Fruit fly (Drosophila melanogaster) whole organism, embryonic: ENCODE data around the gene caz.
A peak's percentile ranks its signal among the peaks of the same experiment; 100 is the strongest.

ENCODE experiments used
- Antp ChIP-seq: fragments of 200-800 bp; sonication (Bioruptor generic); optimal IDR thresholded peaks from 3 replicates; lab custom pipeline; 2016; ENCODE audit warnings: missing biosample characterization, missing genetic modification characterization
- CG10979 ChIP-seq: fragments of 200-800 bp; sonication (Bioruptor generic); optimal IDR thresholded peaks from 2 replicates; lab custom pipeline; 2018; ENCODE audit warnings: missing biosample characterization, mild to moderate bottlenecking, missing genetic modification characterization, moderate library complexity
- CG12071 ChIP-seq: fragments of 200-800 bp; sonication (Bioruptor generic); optimal IDR thresholded peaks from 3 replicates; lab custom pipeline; 2018; ENCODE audit warnings: missing biosample characterization, mild to moderate bottlenecking, missing genetic modification characterization
- CG12391 ChIP-seq: fragments of 200-800 bp; sonication (Bioruptor generic); optimal IDR thresholded peaks from 3 replicates; lab custom pipeline; 2018; ENCODE audit warnings: missing biosample characterization, mild to moderate bottlenecking, missing genetic modification characterization, moderate library complexity
- CG14050 ChIP-seq: fragments of 200-800 bp; sonication (Bioruptor generic); IDR thresholded peaks from 3 replicates; pipeline ENCODE4 v1.3.6; 2022; ENCODE audit warnings: missing biosample characterization, missing genetic modification characterization
- CG14667 ChIP-seq: fragments of 200-800 bp; sonication (Bioruptor generic); IDR thresholded peaks from 2 replicates; pipeline ENCODE4 v1.3.6; 2022; ENCODE audit warnings: missing biosample characterization, missing genetic modification characterization
- CG14860 ChIP-seq: fragments of 200-800 bp; sonication (Bioruptor generic); IDR thresholded peaks from 3 replicates; pipeline ENCODE4 v1.3.6; 2022; ENCODE audit warnings: missing biosample characterization, missing genetic modification characterization; ENCODE audit not compliant: partially characterized antibody
- CG15011 ChIP-seq: fragments of 200-800 bp; sonication (Bioruptor generic); optimal IDR thresholded peaks from 3 replicates; lab custom pipeline; 2018; ENCODE audit warnings: missing biosample characterization, mild to moderate bottlenecking, missing genetic modification characterization
- CG1792 ChIP-seq: fragments of 200-800 bp; sonication (Bioruptor generic); optimal IDR thresholded peaks from 2 replicates; lab custom pipeline; 2016; ENCODE audit warnings: missing biosample characterization, missing genetic modification characterization
- CG1832 ChIP-seq: fragments of 200-800 bp; sonication (Bioruptor generic); optimal IDR thresholded peaks from 2 replicates; lab custom pipeline; 2017; ENCODE audit warnings: missing biosample characterization, mild to moderate bottlenecking, missing genetic modification characterization, inconsistent platforms
- CG2202 ChIP-seq: fragments of 200-800 bp; sonication (Bioruptor generic); optimal IDR thresholded peaks from 2 replicates; lab custom pipeline; 2018; ENCODE audit warnings: missing biosample characterization, mild to moderate bottlenecking, missing genetic modification characterization
- CG2678 ChIP-seq: fragments of 200-800 bp; sonication (Bioruptor generic); optimal IDR thresholded peaks from 3 replicates; lab custom pipeline; 2019; ENCODE audit warnings: missing biosample characterization, mild to moderate bottlenecking, missing genetic modification characterization, moderate library complexity
- CG2889 ChIP-seq: fragments of 200-800 bp; sonication (Bioruptor generic); IDR thresholded peaks from 3 replicates; pipeline ENCODE4 v1.3.6; 2022; ENCODE audit warnings: missing biosample characterization, missing genetic modification characterization
- CG3281 ChIP-seq: fragments of 200-800 bp; sonication (Bioruptor generic); optimal IDR thresholded peaks from 3 replicates; lab custom pipeline; 2017; ENCODE audit warnings: missing biosample characterization, mild to moderate bottlenecking, missing genetic modification characterization
- CG3995 ChIP-seq: fragments of 200-800 bp; sonication (Bioruptor generic); optimal IDR thresholded peaks from 3 replicates; lab custom pipeline; 2016; ENCODE audit warnings: missing biosample characterization, missing genetic modification characterization
- CG5245 ChIP-seq: fragments of 200-800 bp; sonication (Bioruptor generic); optimal IDR thresholded peaks from 3 replicates; lab custom pipeline; 2016; ENCODE audit warnings: missing biosample characterization, missing genetic modification characterization
- CG6272 ChIP-seq: fragments of 200-800 bp; sonication (Bioruptor generic); IDR thresholded peaks from 2 replicates; pipeline ENCODE4 v1.3.6; 2022; ENCODE audit warnings: missing biosample characterization, missing genetic modification characterization
- CG6854 ChIP-seq: fragments of 200-800 bp; sonication (Bioruptor generic); optimal IDR thresholded peaks from 3 replicates; lab custom pipeline; 2017; ENCODE audit warnings: missing biosample characterization, mild to moderate bottlenecking, missing genetic modification characterization
- CG7786 ChIP-seq: fragments of 200-800 bp; sonication (Bioruptor generic); optimal IDR thresholded peaks from 2 replicates; lab custom pipeline; 2016; ENCODE audit warnings: missing biosample characterization, missing genetic modification characterization
- CG7987 ChIP-seq: fragments of 200-800 bp; sonication (Bioruptor generic); optimal IDR thresholded peaks from 2 replicates; lab custom pipeline; 2018; ENCODE audit warnings: missing biosample characterization, mild to moderate bottlenecking, missing genetic modification characterization, moderate library complexity
- Chrac-16 ChIP-seq: fragments of 200-800 bp; sonication (Bioruptor generic); optimal IDR thresholded peaks from 3 replicates; lab custom pipeline; 2016; ENCODE audit warnings: missing biosample characterization, missing genetic modification characterization
- CrebB ChIP-seq: fragments of 200-800 bp; sonication (Bioruptor generic); optimal IDR thresholded peaks from 3 replicates; lab custom pipeline; 2018; ENCODE audit warnings: missing biosample characterization, mild to moderate bottlenecking, missing genetic modification characterization
- Dek ChIP-seq: fragments of 200-800 bp; sonication (Bioruptor generic); optimal IDR thresholded peaks from 3 replicates; lab custom pipeline; 2019; ENCODE audit warnings: missing biosample characterization, mild to moderate bottlenecking, missing genetic modification characterization, moderate library complexity
- E2f1 ChIP-seq: fragments of 200-800 bp; sonication (Bioruptor generic); IDR thresholded peaks from 2 replicates; pipeline ENCODE4 v1.3.6; 2022; ENCODE audit warnings: missing biosample characterization, missing genetic modification characterization
- Fer1 ChIP-seq: fragments of 200-800 bp; sonication (Bioruptor generic); optimal IDR thresholded peaks from 2 replicates; lab custom pipeline; 2017; ENCODE audit warnings: missing biosample characterization, mild to moderate bottlenecking, missing genetic modification characterization
- Hand ChIP-seq: fragments of 200-800 bp; sonication (Bioruptor generic); optimal IDR thresholded peaks from 2 replicates; lab custom pipeline; 2017; ENCODE audit warnings: mild to moderate bottlenecking, missing biosample characterization, missing genetic modification reagents, missing genetic modification characterization
- HmgZ ChIP-seq: fragments of 200-800 bp; sonication (Bioruptor generic); optimal IDR thresholded peaks from 2 replicates; lab custom pipeline; 2018; ENCODE audit warnings: missing biosample characterization, mild to moderate bottlenecking, missing genetic modification characterization
- Hr78 ChIP-seq, 2 experiments: fragments of 200-800 bp in 1 of 2; fragments of >200 bp in 1 of 2; sonication (Bioruptor generic) in 1 of 2; optimal IDR thresholded peaks; 2 replicates each; lab custom pipeline; 2017 to 2019; ENCODE audit warnings: missing biosample characterization in 2 of 2, missing genetic modification characterization in 2 of 2, mild to moderate bottlenecking in 1 of 2, moderate library complexity in 1 of 2
- Hsf ChIP-seq: fragments of 200-800 bp; sonication (Bioruptor generic); optimal IDR thresholded peaks from 3 replicates; lab custom pipeline; 2016; ENCODE audit warnings: missing biosample characterization, missing genetic modification characterization
- Nf-YC ChIP-seq: fragments of 200-800 bp; optimal IDR thresholded peaks from 3 replicates; lab custom pipeline; 2019; ENCODE audit warnings: missing biosample characterization, mild to moderate bottlenecking, missing genetic modification characterization, moderate library complexity
- Optix ChIP-seq: fragments of 200-800 bp; sonication (Bioruptor generic); IDR thresholded peaks from 3 replicates; pipeline ENCODE4 v1.3.6; 2022; ENCODE audit warnings: missing biosample characterization, missing genetic modification characterization
- ap ChIP-seq: fragments of 200-800 bp; sonication (Bioruptor generic); IDR thresholded peaks from 2 replicates; pipeline ENCODE4 v1.3.6; 2022; ENCODE audit warnings: missing biosample characterization, missing genetic modification characterization
- ato ChIP-seq: fragments of 200-800 bp; sonication (Bioruptor generic); IDR thresholded peaks from 2 replicates; pipeline ENCODE4 v1.3.6; 2022; ENCODE audit warnings: missing biosample characterization, missing genetic modification characterization; ENCODE audit not compliant: partially characterized antibody
- cas ChIP-seq: fragments of 200-800 bp; sonication (Bioruptor generic); IDR thresholded peaks from 2 replicates; pipeline ENCODE4 v1.3.6; 2022; ENCODE audit warnings: missing biosample characterization, missing genetic modification characterization
- da ChIP-seq: fragments of 200-800 bp; sonication (Bioruptor generic); optimal IDR thresholded peaks from 2 replicates; lab custom pipeline; 2016; ENCODE audit warnings: missing biosample characterization, missing genetic modification characterization
- dpn ChIP-seq, 2 experiments: fragments of 200-800 bp; sonication (Bioruptor generic); optimal IDR thresholded peaks; 3 replicates each; lab custom pipeline; 2016; ENCODE audit warnings: missing biosample characterization in 2 of 2, missing genetic modification characterization in 2 of 2
- esg ChIP-seq: fragments of 200-800 bp; sonication (Bioruptor generic); conservative IDR thresholded peaks from 2 replicates; pipeline ENCODE4 v1.3.6; 2022; ENCODE audit warnings: missing biosample characterization, missing genetic modification characterization
- eve ChIP-seq, 2 experiments: fragments of >200 bp; optimal IDR thresholded peaks; 2 replicates each; lab custom pipeline; 2017; ENCODE audit warnings: missing biosample characterization in 2 of 2, missing genetic modification characterization in 2 of 2
- ind ChIP-seq: fragments of 200-800 bp; sonication (Bioruptor generic); optimal IDR thresholded peaks from 3 replicates; lab custom pipeline; 2016; ENCODE audit warnings: missing biosample characterization, missing genetic modification characterization
- lola ChIP-seq, 3 experiments: fragments of >200 bp in 2 of 3; fragments of 200-800 bp in 1 of 3; sonication (Bioruptor generic) in 1 of 3; optimal IDR thresholded peaks; 2 replicates each; lab custom pipeline; 2017 to 2019; ENCODE audit warnings: missing biosample characterization in 3 of 3, missing genetic modification characterization in 3 of 3, mild to moderate bottlenecking in 1 of 3, moderate library complexity in 1 of 3
- mirr ChIP-seq: fragments of 200-800 bp; sonication (Bioruptor generic); optimal IDR thresholded peaks from 3 replicates; lab custom pipeline; 2018; ENCODE audit warnings: missing biosample characterization, mild to moderate bottlenecking, missing genetic modification characterization
- pan ChIP-seq, 4 experiments: fragments of >200 bp in 3 of 4; fragments of 200-800 bp in 1 of 4; sonication (Bioruptor generic) in 1 of 4; optimal IDR thresholded peaks in 3 of 4; IDR thresholded peaks in 1 of 4; 2 replicates each; pipeline versions ENCODE4 v1.3.6 to Lab custom; 2017 to 2022; ENCODE audit warnings: missing biosample characterization in 2 of 4, missing genetic modification characterization in 2 of 4, mixed read lengths in 1 of 4
- seq ChIP-seq: fragments of 200-800 bp; sonication (Bioruptor generic); IDR thresholded peaks from 2 replicates; pipeline ENCODE4 v1.3.6; 2022; ENCODE audit warnings: missing biosample characterization, missing genetic modification characterization
- sim ChIP-seq: fragments of 200-800 bp; sonication (Bioruptor generic); IDR thresholded peaks from 2 replicates; pipeline ENCODE4 v1.3.6; 2022; ENCODE audit warnings: missing biosample characterization, missing genetic modification characterization
- sqz ChIP-seq: fragments of 200-800 bp; sonication (Bioruptor generic); optimal IDR thresholded peaks from 3 replicates; lab custom pipeline; 2018; ENCODE audit warnings: missing biosample characterization, mild to moderate bottlenecking, missing genetic modification characterization
- tin ChIP-seq: fragments of 200-800 bp; sonication (Bioruptor generic); optimal IDR thresholded peaks from 3 replicates; lab custom pipeline; 2016; ENCODE audit warnings: missing biosample characterization, missing genetic modification characterization
- ttk ChIP-seq: fragments of 200-800 bp; sonication (Bioruptor generic); IDR thresholded peaks from 2 replicates; pipeline ENCODE4 v2.1.2; 2022; ENCODE audit warnings: missing biosample characterization, missing genetic modification characterization
- unc-4 ChIP-seq: fragments of 200-800 bp; sonication (Bioruptor generic); IDR thresholded peaks from 2 replicates; pipeline ENCODE4 v1.3.6; 2022; ENCODE audit warnings: missing biosample characterization, missing genetic modification characterization; ENCODE audit not compliant: partially characterized antibody
- vfl ChIP-seq: fragments of 200-800 bp; sonication (Bioruptor generic); optimal IDR thresholded peaks from 2 replicates; lab custom pipeline; 2016; ENCODE audit warnings: missing biosample characterization, missing genetic modification characterization

The caz gene

DNA sequence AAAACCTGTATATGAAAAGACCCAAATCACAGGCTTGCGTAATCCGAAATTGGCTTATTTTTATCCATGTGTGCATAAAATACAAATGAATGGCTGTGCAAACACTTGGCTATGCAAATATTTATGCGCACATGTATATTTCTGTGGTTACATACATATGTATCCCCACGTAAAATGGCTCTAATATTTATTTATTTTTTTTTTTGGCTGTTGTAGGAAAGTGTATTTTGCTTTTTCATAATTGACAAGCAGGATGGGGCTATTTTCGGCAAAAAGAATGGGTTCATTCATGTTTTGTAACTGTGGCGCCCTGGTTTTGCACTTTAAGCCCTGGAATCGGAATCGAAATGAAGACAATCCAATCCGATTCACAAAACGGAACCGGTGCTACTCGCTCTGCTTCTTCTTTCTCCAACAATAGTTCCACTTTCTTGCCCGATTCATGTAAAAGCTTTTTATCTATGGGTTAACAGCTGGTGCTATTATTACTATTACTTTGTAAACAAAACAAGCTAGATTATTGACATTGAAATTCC, 46.6 kb downstream of the caz start (continued):
- TF ChIP-seq ato (GFP tag; lab: Robert Waterston, UW) (no peak), Fer1 (peak; percentile 80), CG14860 (GFP tag; lab: Robert Waterston, UW) (no peak), seq (GFP tag; lab: Robert Waterston, UW) (peak; percentile 78), CrebB (no peak), Hand (GFP tag; lab: Kevin White, UChicago) (peak; percentile 57), CG12391 (tag; lab: Kevin White, UChicago) (peak; percentile 68), CG3281 (GFP tag; lab: Kevin White, UChicago) (peak; percentile 76), CG2678 (tag; lab: Kevin White, UChicago) (peak; percentile 74), unc-4 (GFP tag; lab: Robert Waterston, UW) (no peak), sim (GFP tag; lab: Robert Waterston, UW) (no peak), pan (optimal IDR thresholded peaks at IDR 0.05; lab: Kevin White, UChicago) (no peak), pan (GFP tag; optimal IDR thresholded peaks at IDR 0.05 in 1 of 2, IDR thresholded peaks at IDR 0.05 in 1 of 2) (peak in 1 of 2 experiments; percentile 83), CG10979 (tag; lab: Kevin White, UChicago) (peak; percentile 21), CG5245 (peak; percentile 38), tin (GFP tag; lab: Kevin White, UChicago) (peak; percentile 77), Optix (peak; percentile 62; the same call in 1 of the 3 replicates), CG6272 (peak; percentile 53), Dek (peak; percentile 72), Chrac-16 (GFP tag; lab: Kevin White, UChicago) (peak; percentile 71), esg (GFP tag; lab: Robert Waterston, UW) (peak; percentile 71), Hr78 (GFP tag; optimal IDR thresholded peaks at IDR 0.05; lab: Kevin White, UChicago) (no peak), CG6854 (peak; percentile 6), CG12071 (GFP tag; lab: Kevin White, UChicago) (peak; percentile 64), Hsf (peak; percentile 76), CG1792 (GFP tag; lab: Kevin White, UChicago) (peak; percentile 37), dpn (GFP tag; optimal IDR thresholded peaks at IDR 0.05; lab: Kevin White, UChicago) (peak; percentile 73 to 80), CG14050 (GFP tag; lab: Robert Waterston, UW) (peak; percentile 55; the same call in 2 of the 3 replicates), Antp (GFP tag; lab: Kevin White, UChicago) (peak; percentile 66), CG7786 (GFP tag; lab: Kevin White, UChicago) (peak; percentile 66), ap (GFP tag; lab: Robert Waterston, UW) (peak; percentile 63), CG14667 (GFP tag; lab: Robert Waterston, UW) (no peak; the same call in 1 of the 2 replicates), lola (GFP tag; optimal IDR thresholded peaks at IDR 0.05; lab: Kevin White, UChicago) (peak in 1 of 3 experiments; percentile 4), CG15011 (GFP tag; lab: Kevin White, UChicago) (peak; percentile 37), CG2202 (tag; lab: Kevin White, UChicago) (peak; percentile 17), eve (GFP tag; optimal IDR thresholded peaks at IDR 0.05; lab: Kevin White, UChicago) (peak in 1 of 2 experiments; percentile 89), E2f1 (GFP tag; lab: Robert Waterston, UW) (peak; percentile 77), CG3995 (peak; percentile 7), ind (peak; percentile 74), CG1832 (GFP tag; lab: Kevin White, UChicago) (no peak), CG2889 (GFP tag; lab: Robert Waterston, UW) (peak; percentile 61; the same call in 1 of the 3 replicates), HmgZ (peak; percentile 53), Nf-YC (tag; lab: Kevin White, UChicago) (peak; percentile 37), ttk (peak; percentile 72), sqz (GFP tag; lab: Kevin White, UChicago) (peak; percentile 25), cas (GFP tag; lab: Robert Waterston, UW) (peak; percentile 69), vfl (GFP tag; lab: Kevin White, UChicago) (peak; percentile 75), da (GFP tag; lab: Kevin White, UChicago) (no peak), CG7987 (GFP tag; lab: Kevin White, UChicago) (peak; percentile 38), mirr (GFP tag; lab: Kevin White, UChicago) (no peak)
